Worm (Caenorhabditis elegans): ENCODE data around the gene fbxa-209.

DNA sequence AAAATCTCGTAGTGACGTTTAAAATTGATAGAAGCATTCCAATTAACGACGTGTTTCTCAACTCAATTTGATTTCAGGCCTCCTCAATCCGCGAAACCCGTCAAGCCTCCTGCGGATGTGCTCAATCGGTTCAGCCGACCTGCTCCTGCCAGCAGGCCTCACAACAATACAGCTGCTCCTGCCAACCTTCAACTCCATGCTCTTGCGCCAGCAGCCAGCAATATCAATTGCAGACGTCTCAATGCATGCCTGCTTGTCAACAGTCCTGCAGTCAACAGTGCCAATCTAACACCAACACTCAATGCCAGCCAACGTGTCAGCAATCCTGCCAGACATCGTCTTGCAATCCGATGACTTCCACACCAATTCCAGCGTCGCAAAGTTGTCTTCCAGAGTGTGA is 39.2 kb upstream of the fbxa-209 start:
- TF ChIP-seq ccch-3 (GFP tag; optimal IDR thresholded peaks at IDR 0.05) (no peak), nfya-1 (tag; optimal IDR thresholded peaks at IDR 0.05; ENCODE audit: borderline replicate concordance, insufficient read depth) (no peak), ama-1 (optimal IDR thresholded peaks at IDR 0.05) (no peak), ama-1 (GFP tag; optimal IDR thresholded peaks at IDR 0.05) (no peak), nhr-179 (tag; optimal IDR thresholded peaks at IDR 0.05) (no peak), hsf-1 (GFP tag; IDR thresholded peaks at IDR 0.05) (no peak), F23B12.7 (tag; optimal IDR thresholded peaks at IDR 0.05; ENCODE audit: insufficient read depth) (no peak), lsy-27 (tag; optimal IDR thresholded peaks at IDR 0.05; ENCODE audit: borderline replicate concordance, insufficient read depth) (no peak), pha-4 (tag; optimal IDR thresholded peaks at IDR 0.05) (no peak), cebp-1 (GFP tag; IDR thresholded peaks at IDR 0.05) (no peak), cebp-1 (tag; optimal IDR thresholded peaks at IDR 0.05) (no peak)
